Fruit fly (Drosophila melanogaster): ENCODE results near the gene Sfp24Bd.

Sfp24Bd gene

DNA sequence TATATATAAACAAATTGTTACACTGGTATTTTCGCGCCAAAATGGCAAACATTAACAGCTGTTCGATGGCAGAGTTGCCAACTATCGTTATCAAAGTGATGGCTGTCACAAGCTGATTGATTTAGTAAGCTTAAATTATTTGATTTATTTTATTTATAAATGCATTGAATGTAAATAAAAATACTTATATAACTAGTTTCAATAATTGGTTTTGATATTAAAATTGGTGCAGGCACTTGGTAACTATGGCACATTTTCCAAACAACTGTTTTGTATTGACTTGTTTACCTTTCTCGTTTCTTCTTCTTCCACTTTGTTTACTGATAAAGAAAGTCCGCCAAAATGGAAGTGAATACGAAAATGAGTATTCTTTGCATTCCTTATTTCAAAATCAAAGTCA, 42.7 kb upstream of the Sfp24Bd start, which contains the start of gene cutlet:
TSS of gene cutlet (minus strand) at position 84 of the 400 bp plus-strand sequence.
- peak; percentile 16 for TF ChIP-seq Nf-YC (tag; optimal IDR thresholded peaks at IDR 0.05)
- TF ChIP-seq Lhr (GFP tag; optimal IDR thresholded peaks at IDR 0.05): peak; percentile 5
- TF ChIP-seq MBD-R2 (GFP tag; IDR thresholded peaks at IDR 0.05): peak; percentile 92
- TF ChIP-seq gem (tag; optimal IDR thresholded peaks at IDR 0.05): no peak
- no peak for TF ChIP-seq Ada2b (GFP tag; IDR thresholded peaks at IDR 0.05)
- peak; percentile 34 for TF ChIP-seq CG12659 (GFP tag; optimal IDR thresholded peaks at IDR 0.05)
- TF ChIP-seq vvl (GFP tag; IDR thresholded peaks at IDR 0.05): 0 out of 2 replicates have a peak, but pooled peaks have one; percentile 23
- TF ChIP-seq CG17361 (GFP tag; IDR thresholded peaks at IDR 0.05): 0 out of 3 replicates have a peak, but pooled peaks have one; percentile 8
- TF ChIP-seq sens (GFP tag): peak; percentile 63
- TF ChIP-seq Dref (GFP tag; IDR thresholded peaks at IDR 0.05): peak; percentile 37
- TF ChIP-seq CG32532 (GFP tag; IDR thresholded peaks at IDR 0.05): no peak
- no peak for TF ChIP-seq sc (optimal IDR thresholded peaks at IDR 0.05)
- no peak for TF ChIP-seq sc (GFP tag; optimal IDR thresholded peaks at IDR 0.05)
- TF ChIP-seq E2f1 (GFP tag; IDR thresholded peaks at IDR 0.05): peak; percentile 86
- TF ChIP-seq CG15601 (tag; optimal IDR thresholded peaks at IDR 0.05): peak; percentile 24
- peak; percentile 97 for TF ChIP-seq CG18011 (GFP tag; optimal IDR thresholded peaks at IDR 0.05)
- TF ChIP-seq HmgZ (tag; optimal IDR thresholded peaks at IDR 0.05): peak; percentile 6
- TF ChIP-seq phol (tag; optimal IDR thresholded peaks at IDR 0.05): peak; percentile 99
- no peak for TF ChIP-seq HLH3B (GFP tag; IDR thresholded peaks at IDR 0.05)
- peak; percentile 63 for TF ChIP-seq pzg (GFP tag; optimal IDR thresholded peaks at IDR 0.05)
- peak; percentile 75 for TF ChIP-seq CG17385 (GFP tag; optimal IDR thresholded peaks at IDR 0.05)
- TF ChIP-seq Taf1 (GFP tag; IDR thresholded peaks at IDR 0.05): no peak
- TF ChIP-seq lola (GFP tag; optimal IDR thresholded peaks at IDR 0.05): no peak
- TF ChIP-seq CG15514 (GFP tag; optimal IDR thresholded peaks at IDR 0.05): peak; percentile 33
- no peak for TF ChIP-seq h (optimal IDR thresholded peaks at IDR 0.05)
- peak; percentile 7 for TF ChIP-seq Ets97D (GFP tag; optimal IDR thresholded peaks at IDR 0.05)
- peak; percentile 74 for TF ChIP-seq sd (tag; optimal IDR thresholded peaks at IDR 0.05)
- peak; percentile 25 for TF ChIP-seq sug (tag; optimal IDR thresholded peaks at IDR 0.05)
- TF ChIP-seq Dp (GFP tag; optimal IDR thresholded peaks at IDR 0.05): peak; percentile 85
- no peak for TF ChIP-seq gcm2 (GFP tag; optimal IDR thresholded peaks at IDR 0.05)
- TF ChIP-seq CG1603 (tag; optimal IDR thresholded peaks at IDR 0.05): peak; percentile 28
- no peak for TF ChIP-seq Bdp1 (GFP tag; optimal IDR thresholded peaks at IDR 0.05)
- peak; percentile 22; the same call in 1 of the 2 replicates for TF ChIP-seq amos (GFP tag; IDR thresholded peaks at IDR 0.05; ENCODE audit: partially characterized antibody)
- TF ChIP-seq CG2116 (GFP tag; optimal IDR thresholded peaks at IDR 0.05): peak; percentile 3
- no peak for TF ChIP-seq CG17328 (GFP tag; IDR thresholded peaks at IDR 0.05)
- TF ChIP-seq CTCF (GFP tag; optimal IDR thresholded peaks at IDR 0.05): peak; percentile 6
- TF ChIP-seq Vsx1 (GFP tag; optimal IDR thresholded peaks at IDR 0.05): no peak
- no peak for TF ChIP-seq cwo (GFP tag; optimal IDR thresholded peaks at IDR 0.05)
- TF ChIP-seq E2f2 (GFP tag; IDR thresholded peaks at IDR 0.05): peak; percentile 91
- TF ChIP-seq Ptx1 (GFP tag; IDR thresholded peaks at IDR 0.05): no peak
- TF ChIP-seq CG8290 (GFP tag; optimal IDR thresholded peaks at IDR 0.05): no peak
- TF ChIP-seq CG8290 (tag; optimal IDR thresholded peaks at IDR 0.05): no peak
- no peak for TF ChIP-seq HLHmδ (GFP tag; optimal IDR thresholded peaks at IDR 0.05)
- TF ChIP-seq nmo (GFP tag; optimal IDR thresholded peaks at IDR 0.05): peak; percentile 24
- TF ChIP-seq Sox100B (GFP tag; optimal IDR thresholded peaks at IDR 0.05): peak; percentile 44
- TF ChIP-seq CoRest (tag; optimal IDR thresholded peaks at IDR 0.05): peak; percentile 31
- TF ChIP-seq CG9609 (GFP tag; optimal IDR thresholded peaks at IDR 0.05): no peak
- TF ChIP-seq Meics (GFP tag; optimal IDR thresholded peaks at IDR 0.05): peak; percentile 40
- TF ChIP-seq CG14710 (tag; optimal IDR thresholded peaks at IDR 0.05): peak; percentile 31
- peak; percentile 57 for TF ChIP-seq CG3847 (GFP tag; IDR thresholded peaks at IDR 0.05)
- TF ChIP-seq eve (GFP tag; optimal IDR thresholded peaks at IDR 0.05): peak in 1 of 2 experiments; percentile 27
- peak; percentile 48 for TF ChIP-seq BEAF-32 (GFP tag; optimal IDR thresholded peaks at IDR 0.05)
